Worm (Caenorhabditis elegans) whole organism, L1 larva: Measurements from ENCODE around the gene T10F2.2.
A peak's percentile ranks its signal among the peaks of the same experiment; 100 is the strongest.

Experiments used
- C16A3.4 ChIP-seq: fragments of 150-350 bp; optimal IDR thresholded peaks from 2 replicates; lab custom pipeline; 2014; ENCODE audit warnings: missing biosample characterization, missing genetic modification characterization
- C34B4.2 ChIP-seq: sonication (generic microtip); optimal IDR thresholded peaks from 2 replicates; lab custom pipeline; 2017; ENCODE audit warnings: mild to moderate bottlenecking, missing genetic modification characterization, missing compliant biosample characterization
- Y116A8C.19 ChIP-seq: sonication (generic microtip); optimal IDR thresholded peaks from 2 replicates; lab custom pipeline; 2016; ENCODE audit warnings: missing compliant biosample characterization, missing genetic modification characterization, borderline replicate concordance
- aly-2 ChIP-seq: fragments of 150-350 bp; optimal IDR thresholded peaks from 2 replicates; lab custom pipeline; 2014; ENCODE audit warnings: missing biosample characterization, missing genetic modification characterization
- blmp-1 ChIP-seq: fragments of 150-350 bp; optimal IDR thresholded peaks from 2 replicates; lab custom pipeline; 2014; ENCODE audit warnings: missing biosample characterization, missing genetic modification characterization
- ceh-63 ChIP-seq: fragments of 200-800 bp; sonication (Bioruptor generic); optimal IDR thresholded peaks from 2 replicates; lab custom pipeline; 2018; ENCODE audit warnings: mild to moderate bottlenecking, missing genetic modification characterization, missing compliant biosample characterization
- ceh-8 ChIP-seq: fragments of 200-800 bp; sonication (Bioruptor generic); optimal IDR thresholded peaks from 2 replicates; lab custom pipeline; 2018; ENCODE audit warnings: mild to moderate bottlenecking, missing genetic modification characterization, moderate library complexity, missing compliant biosample characterization
- ceh-82 ChIP-seq, 3 experiments: fragments of 150-350 bp in 1 of 3; sonication (generic microtip) in 2 of 3; optimal IDR thresholded peaks; 2 replicates each; lab custom pipeline; 2014 to 2017; ENCODE audit warnings: missing biosample characterization in 3 of 3, missing genetic modification characterization in 3 of 3
- ceh-88 ChIP-seq: fragments of 200-800 bp; sonication (Bioruptor generic); IDR thresholded peaks from 2 replicates; pipeline ENCODE4 v1.3.6; 2022; ENCODE audit warnings: missing genetic modification characterization, missing compliant biosample characterization
- ces-1 ChIP-seq: fragments of 150-350 bp; optimal IDR thresholded peaks from 2 replicates; lab custom pipeline; 2014; ENCODE audit warnings: missing biosample characterization, missing genetic modification reagents, missing genetic modification characterization
- dpl-1 ChIP-seq, 3 experiments: fragments of 150-350 bp in 2 of 3; sonication (generic microtip) in 1 of 3; optimal IDR thresholded peaks; 2 replicates each; lab custom pipeline; 2014 to 2017; ENCODE audit warnings: missing biosample characterization in 3 of 3, missing genetic modification characterization in 3 of 3, missing genetic modification reagents in 3 of 3
- dsc-1 ChIP-seq: sonication (generic microtip); optimal IDR thresholded peaks from 2 replicates; lab custom pipeline; 2016; ENCODE audit warnings: mild to moderate bottlenecking, missing genetic modification characterization, missing compliant biosample characterization
- efl-1 ChIP-seq, 4 experiments: fragments of 150-350 bp; optimal IDR thresholded peaks in 3 of 4; peaks in 1 of 4; 1 replicate in 1 of 4; 2 replicates in 3 of 4; lab custom pipeline; 2014; ENCODE audit warnings: missing biosample characterization in 2 of 4, missing genetic modification characterization in 2 of 4, missing genetic modification reagents in 2 of 4
- efl-3 ChIP-seq: fragments of 200-800 bp; sonication (Bioruptor generic); optimal IDR thresholded peaks from 2 replicates; lab custom pipeline; 2018; ENCODE audit warnings: mild to moderate bottlenecking, missing genetic modification characterization, missing compliant biosample characterization
- egl-13 ChIP-seq: sonication (generic microtip); optimal IDR thresholded peaks from 2 replicates; lab custom pipeline; 2016; ENCODE audit warnings: missing genotype, missing genetic modification reagents, missing genetic modification characterization, missing compliant biosample characterization
- egl-27 ChIP-seq, 2 experiments: fragments of 150-350 bp in 1 of 2; sonication (generic microtip); optimal IDR thresholded peaks; 3 replicates each; lab custom pipeline; 2017 to 2018; ENCODE audit warnings: missing biosample characterization in 2 of 2, missing genetic modification characterization in 2 of 2, missing genetic modification reagents in 2 of 2
- elt-2 ChIP-seq: sonication (generic microtip); optimal IDR thresholded peaks from 2 replicates; lab custom pipeline; 2016; ENCODE audit warnings: missing genetic modification characterization, mild to moderate bottlenecking, inconsistent platforms, missing compliant biosample characterization, missing genetic modification reagents
- elt-3 ChIP-seq, 6 experiments: fragments of 150-350 bp in 1 of 6; sonication (generic microtip); optimal IDR thresholded peaks; 2 replicates each; lab custom pipeline; 2017 to 2018; ENCODE audit warnings: missing biosample characterization in 6 of 6, missing genetic modification characterization in 6 of 6, inconsistent platforms in 1 of 6
- fkh-10 ChIP-seq: sonication (generic microtip); optimal IDR thresholded peaks from 2 replicates; lab custom pipeline; 2017; ENCODE audit warnings: missing biosample characterization, missing genetic modification reagents, missing genetic modification characterization
- fkh-4 ChIP-seq: sonication (generic microtip); optimal IDR thresholded peaks from 2 replicates; lab custom pipeline; 2016; ENCODE audit warnings: missing compliant biosample characterization, missing genetic modification characterization, borderline replicate concordance
- fos-1 ChIP-seq: fragments of 150-350 bp; optimal IDR thresholded peaks from 2 replicates; lab custom pipeline; 2014; ENCODE audit warnings: missing biosample characterization, missing genetic modification characterization
- grh-1 ChIP-seq: fragments of 200-800 bp; sonication (Bioruptor generic); IDR thresholded peaks from 2 replicates; pipeline ENCODE4 v1.3.6; 2022; ENCODE audit warnings: missing genetic modification reagents, missing genetic modification characterization, missing compliant biosample characterization
- hlh-17 ChIP-seq: fragments of 200-800 bp; sonication (Bioruptor generic); optimal IDR thresholded peaks from 2 replicates; lab custom pipeline; 2018; ENCODE audit warnings: missing genetic modification characterization, mild to moderate bottlenecking, missing compliant biosample characterization, moderate library complexity, borderline replicate concordance
- hlh-4 ChIP-seq: sonication (generic microtip); optimal IDR thresholded peaks from 2 replicates; lab custom pipeline; 2016; ENCODE audit warnings: mild to moderate bottlenecking, missing genetic modification characterization, missing compliant biosample characterization
- hpl-2 ChIP-seq: fragments of 150-350 bp; optimal IDR thresholded peaks from 2 replicates; lab custom pipeline; 2014; ENCODE audit warnings: missing biosample characterization, missing genetic modification reagents, missing genetic modification characterization
- irx-1 ChIP-seq: sonication (generic microtip); optimal IDR thresholded peaks from 2 replicates; lab custom pipeline; 2016; ENCODE audit warnings: missing genetic modification characterization, missing compliant biosample characterization
- jun-1 ChIP-seq: fragments of 150-350 bp; optimal IDR thresholded peaks from 2 replicates; lab custom pipeline; 2014; ENCODE audit warnings: missing biosample characterization, missing genetic modification reagents, missing genetic modification characterization
- lin-13 ChIP-seq: fragments of 150-350 bp; optimal IDR thresholded peaks from 2 replicates; lab custom pipeline; 2014; ENCODE audit warnings: missing biosample characterization, missing genetic modification reagents, missing genetic modification characterization
- lin-35 ChIP-seq, 2 experiments: fragments of 150-350 bp; optimal IDR thresholded peaks; 2 replicates each; lab custom pipeline; 2014; ENCODE audit warnings: missing biosample characterization in 2 of 2, missing genetic modification characterization in 2 of 2, missing genetic modification reagents in 2 of 2
- lin-39 ChIP-seq: fragments of 150-350 bp; optimal IDR thresholded peaks from 2 replicates; lab custom pipeline; 2014; ENCODE audit warnings: missing biosample characterization, missing genetic modification reagents, missing genetic modification characterization
- mab-9 ChIP-seq: fragments of 200-800 bp; sonication (Bioruptor generic); IDR thresholded peaks from 2 replicates; pipeline ENCODE4 v1.3.6; 2022; ENCODE audit warnings: missing genetic modification reagents, missing genetic modification characterization, missing compliant biosample characterization
- nhr-11 ChIP-seq: fragments of 150-350 bp; optimal IDR thresholded peaks from 2 replicates; lab custom pipeline; 2014; ENCODE audit warnings: missing biosample characterization, missing genetic modification characterization
- nhr-12 ChIP-seq: sonication (generic microtip); optimal IDR thresholded peaks from 2 replicates; lab custom pipeline; 2017; ENCODE audit warnings: missing biosample characterization, missing genetic modification characterization
- nhr-20 ChIP-seq: sonication (generic microtip); optimal IDR thresholded peaks from 2 replicates; lab custom pipeline; 2016; ENCODE audit warnings: mild to moderate bottlenecking, missing genetic modification characterization, missing compliant biosample characterization
- nhr-237 ChIP-seq: fragments of 150-350 bp; optimal IDR thresholded peaks from 2 replicates; lab custom pipeline; 2014; ENCODE audit warnings: missing biosample characterization, missing genetic modification characterization
- nhr-28 ChIP-seq: fragments of 150-350 bp; optimal IDR thresholded peaks from 2 replicates; lab custom pipeline; 2014; ENCODE audit warnings: missing biosample characterization, missing genetic modification characterization
- nhr-71 ChIP-seq: sonication (generic microtip); optimal IDR thresholded peaks from 2 replicates; lab custom pipeline; 2016; ENCODE audit warnings: mild to moderate bottlenecking, missing genetic modification characterization, moderate library complexity, missing compliant biosample characterization
- nhr-85 ChIP-seq: sonication (generic microtip); peaks from one replicate; lab custom pipeline; 2016; ENCODE audit warnings: missing genetic modification characterization, inconsistent platforms, missing compliant biosample characterization
- pag-3 ChIP-seq: sonication (generic microtip); optimal IDR thresholded peaks from 2 replicates; lab custom pipeline; 2017; ENCODE audit warnings: missing genetic modification characterization, mild to moderate bottlenecking, missing compliant biosample characterization, antibody characterized with exemption, borderline replicate concordance; ENCODE audit not compliant: insufficient read depth
- pax-3 ChIP-seq: fragments of 200-800 bp; sonication (Bioruptor generic); optimal IDR thresholded peaks from 2 replicates; lab custom pipeline; 2018; ENCODE audit warnings: mild to moderate bottlenecking, missing genetic modification characterization, moderate library complexity, missing compliant biosample characterization
- snu-23 ChIP-seq: sonication (generic microtip); optimal IDR thresholded peaks from 2 replicates; lab custom pipeline; 2016; ENCODE audit warnings: missing genetic modification characterization, missing compliant biosample characterization
- sup-37 ChIP-seq: fragments of 200-800 bp; sonication (Bioruptor generic); optimal IDR thresholded peaks from 2 replicates; lab custom pipeline; 2018; ENCODE audit warnings: mild to moderate bottlenecking, missing genetic modification characterization, missing compliant biosample characterization
- unc-86 ChIP-seq: sonication (generic microtip); optimal IDR thresholded peaks from 2 replicates; lab custom pipeline; 2016; ENCODE audit warnings: missing genetic modification characterization, missing compliant biosample characterization
- unc-98 ChIP-seq: fragments of 200-800 bp; sonication (Bioruptor generic); IDR thresholded peaks from 2 replicates; pipeline ENCODE4 v1.3.6; 2022; ENCODE audit warnings: missing genetic modification characterization, missing compliant biosample characterization
- xbp-1 ChIP-seq: sonication (generic microtip); optimal IDR thresholded peaks from 2 replicates; lab custom pipeline; 2016; ENCODE audit warnings: missing genetic modification characterization, missing compliant biosample characterization
- zag-1 ChIP-seq: fragments of 150-350 bp; optimal IDR thresholded peaks from 2 replicates; lab custom pipeline; 2014; ENCODE audit warnings: missing biosample characterization, missing genetic modification characterization
- zip-4 ChIP-seq: fragments of 200-800 bp; sonication (Bioruptor generic); optimal IDR thresholded peaks from 2 replicates; lab custom pipeline; 2018; ENCODE audit warnings: mild to moderate bottlenecking, missing genetic modification characterization, moderate library complexity, missing compliant biosample characterization
- ztf-11 ChIP-seq, 2 experiments: sonication (generic microtip); optimal IDR thresholded peaks; 2 replicates each; lab custom pipeline; 2016 to 2017; ENCODE audit warnings: missing genetic modification characterization in 2 of 2, missing biosample characterization in 1 of 2, missing compliant biosample characterization in 1 of 2
- ztf-4 ChIP-seq: fragments of 150-350 bp; optimal IDR thresholded peaks from 2 replicates; lab custom pipeline; 2014; ENCODE audit warnings: missing biosample characterization, missing genetic modification characterization

Gene T10F2.2

ce11 chrIII:5190671-5191174 lies 25.6 kb upstream of the T10F2.2 start, which contains the start of gene hira-1 (continued):
- TF ChIP-seq grh-1 (GFP tag; lab: Robert Waterston, UW) (no peak), nhr-12 (tag; lab: Kevin White, UChicago) (no peak), hpl-2 (GFP tag; lab: Kevin White, UChicago) (no peak), snu-23 (GFP tag; lab: Kevin White, UChicago) (peak; percentile 16), nhr-20 (tag; lab: Kevin White, UChicago) (no peak), dsc-1 (tag; lab: Kevin White, UChicago) (no peak), jun-1 (tag; lab: Kevin White, UChicago) (no peak), zip-4 (GFP tag; lab: Kevin White, UChicago) (no peak), xbp-1 (tag; lab: Kevin White, UChicago) (no peak), C34B4.2 (tag; lab: Kevin White, UChicago) (no peak), Y116A8C.19 (no peak), pag-3 (tag; lab: Kevin White, UChicago) (no peak), dpl-1 (GFP tag; optimal IDR thresholded peaks at IDR 0.05; lab: Kevin White, UChicago) (peak; percentile 62 to 82 (median 63)), ceh-63 (GFP tag; lab: Kevin White, UChicago) (no peak), elt-2 (tag; lab: Kevin White, UChicago) (no peak), ces-1 (GFP tag; lab: Kevin White, UChicago) (no peak), ztf-4 (tag; lab: Kevin White, UChicago) (no peak), nhr-28 (tag; lab: Kevin White, UChicago) (no peak), lin-39 (tag; lab: Kevin White, UChicago) (no peak), elt-3 (tag; optimal IDR thresholded peaks at IDR 0.05; lab: Kevin White, UChicago) (no peak), unc-86 (tag; lab: Kevin White, UChicago) (no peak), hlh-17 (GFP tag; lab: Kevin White, UChicago) (no peak), blmp-1 (tag; lab: Kevin White, UChicago) (peak; percentile 43), lin-35 (GFP tag; optimal IDR thresholded peaks at IDR 0.05; lab: Kevin White, UChicago) (peak; percentile 76 to 82), ztf-11 (tag; optimal IDR thresholded peaks at IDR 0.05; lab: Kevin White, UChicago) (no peak), egl-13 (no peak), irx-1 (tag; lab: Kevin White, UChicago) (no peak), aly-2 (tag; lab: Kevin White, UChicago) (no peak), sup-37 (GFP tag; lab: Kevin White, UChicago) (no peak), nhr-71 (tag; lab: Kevin White, UChicago) (no peak), nhr-85 (tag; lab: Kevin White, UChicago) (no peak), nhr-11 (tag; lab: Kevin White, UChicago) (no peak), nhr-237 (tag; lab: Kevin White, UChicago) (no peak), lin-13 (no peak), unc-98 (GFP tag; lab: Robert Waterston, UW) (no peak), ceh-8 (no peak), hlh-4 (tag; lab: Kevin White, UChicago) (no peak), pax-3 (tag; lab: Kevin White, UChicago) (no peak), mab-9 (GFP tag; lab: Robert Waterston, UW) (no peak)

- no peak for TF ChIP-seq ceh-88
- TF ChIP-seq pax-3 (tag; lab: Kevin White, UChicago), result peak; percentile 16
- no peak for TF ChIP-seq egl-27 (tag; optimal IDR thresholded peaks at IDR 0.05; lab: Kevin White, UChicago)
- TF ChIP-seq fkh-10 (GFP tag; lab: Kevin White, UChicago), result no peak
- peak in 1 of 3 experiments; percentile 8 for TF ChIP-seq ceh-82 (tag; optimal IDR thresholded peaks at IDR 0.05; lab: Kevin White, UChicago)
- no peak for TF ChIP-seq zag-1
- peak; percentile 22 for TF ChIP-seq elt-2 (tag; lab: Kevin White, UChicago)
- TF ChIP-seq aly-2 (tag; lab: Kevin White, UChicago), result no peak
- peak; percentile 18 for TF ChIP-seq blmp-1 (tag; lab: Kevin White, UChicago)
- peak; percentile 79 for TF ChIP-seq nhr-85 (tag; lab: Kevin White, UChicago)
- TF ChIP-seq ceh-63 (GFP tag; lab: Kevin White, UChicago), result no peak
- no peak for TF ChIP-seq C34B4.2 (tag; lab: Kevin White, UChicago)
- TF ChIP-seq C16A3.4 (tag; lab: Kevin White, UChicago), result no peak
- no peak for TF ChIP-seq efl-3 (GFP tag; lab: Kevin White, UChicago)
- no peak for TF ChIP-seq lin-13
- peak; percentile 56 for TF ChIP-seq fkh-4 (tag; lab: Kevin White, UChicago)
- TF ChIP-seq fos-1 (tag; lab: Kevin White, UChicago), result peak; percentile 23
- no peak for TF ChIP-seq ces-1 (GFP tag; lab: Kevin White, UChicago)
- TF ChIP-seq efl-1 (optimal IDR thresholded peaks at IDR 0.05; lab: Kevin White, UChicago), result peak; percentile 91 to 93
- TF ChIP-seq efl-1 (GFP tag; optimal IDR thresholded peaks at IDR 0.05 in 1 of 2; lab: Kevin White, UChicago), result peak; percentile 90 to 99
- TF ChIP-seq nhr-20 (tag; lab: Kevin White, UChicago), result peak; percentile 58
- no peak for TF ChIP-seq nhr-12 (tag; lab: Kevin White, UChicago)
- peak; percentile 72 for TF ChIP-seq irx-1 (tag; lab: Kevin White, UChicago)
These were observed 25.1 kb upstream of the T10F2.2 start for ce11 chrIII:5190179-5190578.
